Fruit fly (Drosophila melanogaster) whole organism, pupa: ENCODE measurements around the gene eIF3h.

Experiments
- CG10348 ChIP-seq: fragments of 200-800 bp; sonication (Bioruptor generic); IDR thresholded peaks from 2 replicates; pipeline ENCODE4 v1.3.6; 2022; ENCODE audit warnings: missing biosample characterization, missing genetic modification characterization
- CG12605 ChIP-seq: fragments of 200-800 bp; sonication (Bioruptor generic); IDR thresholded peaks from 2 replicates; pipeline ENCODE4 v1.3.6; 2022; ENCODE audit warnings: missing biosample characterization, missing genetic modification characterization
- CG13204 ChIP-seq: fragments of 200-800 bp; sonication (Bioruptor generic); optimal IDR thresholded peaks from 2 replicates; lab custom pipeline; 2018; ENCODE audit warnings: missing biosample characterization, mild to moderate bottlenecking, missing genetic modification characterization, moderate library complexity
- CG14655 ChIP-seq: fragments of 200-800 bp; sonication (Bioruptor generic); optimal IDR thresholded peaks from 3 replicates; lab custom pipeline; 2017; ENCODE audit warnings: mild to moderate bottlenecking, missing biosample characterization, missing genetic modification reagents, missing genetic modification characterization
- CG15710 ChIP-seq: fragments of 200-800 bp; sonication (Bioruptor generic); optimal IDR thresholded peaks from 2 replicates; lab custom pipeline; 2018; ENCODE audit warnings: missing biosample characterization, mild to moderate bottlenecking, missing genetic modification characterization, moderate library complexity
- CG17806 ChIP-seq: fragments of 200-800 bp; sonication (Bioruptor generic); optimal IDR thresholded peaks from 2 replicates; lab custom pipeline; 2018; ENCODE audit warnings: missing biosample characterization, mild to moderate bottlenecking, missing genetic modification characterization, moderate library complexity
- CG32121 ChIP-seq: fragments of 200-800 bp; sonication (Bioruptor generic); IDR thresholded peaks from 2 replicates; pipeline ENCODE4 v1.3.6; 2022; ENCODE audit warnings: missing biosample characterization, missing genetic modification characterization
- CG34367 ChIP-seq: fragments of 200-800 bp; sonication (Bioruptor generic); optimal IDR thresholded peaks from 2 replicates; lab custom pipeline; 2018; ENCODE audit warnings: missing biosample characterization, mild to moderate bottlenecking, missing genetic modification characterization
- CG4496 ChIP-seq: fragments of 200-800 bp; sonication (Bioruptor generic); IDR thresholded peaks from 3 replicates; pipeline ENCODE4 v1.3.6; 2022; ENCODE audit warnings: missing biosample characterization, missing genetic modification characterization
- CG8159 ChIP-seq: fragments of 200-800 bp; sonication (Bioruptor generic); optimal IDR thresholded peaks from 3 replicates; lab custom pipeline; 2018; ENCODE audit warnings: missing biosample characterization, mild to moderate bottlenecking, missing genetic modification characterization, moderate library complexity
- CG8301 ChIP-seq: fragments of 200-800 bp; sonication (Bioruptor generic); optimal IDR thresholded peaks from 2 replicates; lab custom pipeline; 2018; ENCODE audit warnings: missing biosample characterization, mild to moderate bottlenecking, missing genetic modification characterization
- CG9948 ChIP-seq: fragments of 200-800 bp; sonication (Bioruptor generic); optimal IDR thresholded peaks from 2 replicates; lab custom pipeline; 2018; ENCODE audit warnings: missing biosample characterization, mild to moderate bottlenecking, missing genetic modification characterization, moderate library complexity
- D1 ChIP-seq: fragments of 200-800 bp; sonication (Bioruptor generic); optimal IDR thresholded peaks from 2 replicates; lab custom pipeline; 2018; ENCODE audit warnings: missing biosample characterization, mild to moderate bottlenecking, missing genetic modification characterization, moderate library complexity
- EcR ChIP-seq: fragments of 200-800 bp; sonication (Bioruptor generic); optimal IDR thresholded peaks from 3 replicates; lab custom pipeline; 2019; ENCODE audit warnings: missing biosample characterization, missing genetic modification characterization, mild to moderate bottlenecking, moderate library complexity, missing genetic modification reagents
- Ets98B ChIP-seq: fragments of 200-800 bp; sonication (Bioruptor generic); IDR thresholded peaks from 2 replicates; pipeline ENCODE4 v1.3.6; 2022; ENCODE audit warnings: missing biosample characterization, missing genetic modification characterization
- Pif1A ChIP-seq: fragments of 200-800 bp; sonication (Bioruptor generic); optimal IDR thresholded peaks from 3 replicates; lab custom pipeline; 2016; ENCODE audit warnings: missing biosample characterization, missing genetic modification characterization
- Pif1B ChIP-seq: fragments of 200-800 bp; sonication (Bioruptor generic); optimal IDR thresholded peaks from 3 replicates; lab custom pipeline; 2016; ENCODE audit warnings: missing biosample characterization, missing genetic modification characterization
- Snoo ChIP-seq: fragments of 200-800 bp; sonication (Bioruptor generic); optimal IDR thresholded peaks from 3 replicates; lab custom pipeline; 2017; ENCODE audit warnings: missing biosample characterization, mild to moderate bottlenecking, missing genetic modification characterization, inconsistent platforms
- fd96Ca ChIP-seq: fragments of 200-800 bp; sonication (Bioruptor generic); IDR thresholded peaks from 3 replicates; pipeline ENCODE4 v1.3.6; 2022; ENCODE audit warnings: missing biosample characterization, missing genetic modification characterization
- gl ChIP-seq: fragments of 200-800 bp; sonication (Bioruptor generic); optimal IDR thresholded peaks from 2 replicates; lab custom pipeline; 2018; ENCODE audit warnings: missing biosample characterization, mild to moderate bottlenecking, missing genetic modification characterization
- rn ChIP-seq: fragments of 200-800 bp; sonication (Bioruptor generic); IDR thresholded peaks from 2 replicates; pipeline ENCODE4 v1.3.6; 2022; ENCODE audit warnings: missing biosample characterization, missing genetic modification characterization

The eIF3h gene

DNA sequence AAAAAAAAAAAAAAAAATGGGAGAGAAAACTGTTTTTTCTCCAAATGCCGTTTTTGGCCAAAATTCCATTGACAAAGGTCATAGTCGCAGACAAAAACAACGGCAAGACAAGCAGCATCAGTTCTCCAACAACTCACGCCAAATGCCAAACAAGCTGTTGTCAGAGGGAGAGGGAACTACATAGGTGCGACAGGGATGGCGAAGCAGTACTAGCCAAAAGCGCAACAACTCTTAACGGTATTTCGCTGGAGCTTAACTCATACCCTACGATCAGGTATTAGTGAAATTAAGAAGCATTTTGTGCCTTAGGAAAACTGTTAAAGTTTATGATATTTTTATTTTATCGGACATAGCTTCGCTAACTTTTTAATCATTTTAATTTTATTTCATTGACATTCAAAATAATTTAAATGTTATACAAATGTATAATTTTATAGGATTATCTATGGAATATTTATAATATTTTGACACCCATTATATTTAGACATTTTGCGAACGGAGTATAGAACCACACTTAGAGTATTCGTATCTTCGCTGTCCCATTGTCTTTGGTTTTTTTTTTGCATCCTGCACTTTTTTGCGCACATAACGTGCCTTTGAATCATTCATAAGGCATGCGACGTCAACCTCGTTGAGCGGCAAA is 27.5 kb upstream of the eIF3h start:
- peak; percentile 66 for TF ChIP-seq Ets98B (GFP tag; lab: Robert Waterston, UW)
- no peak for TF ChIP-seq Snoo (tag; lab: Kevin White, UChicago)
- peak; percentile 67 for TF ChIP-seq Pif1A (GFP tag; lab: Kevin White, UChicago)
- peak; percentile 95 for TF ChIP-seq CG14655 (GFP tag; lab: Kevin White, UChicago)
- TF ChIP-seq CG15710 (tag; lab: Kevin White, UChicago) = peak; percentile 87
- no peak for TF ChIP-seq CG10348
- peak; percentile 76; the same call in 1 of the 2 replicates for TF ChIP-seq CG12605 (GFP tag; lab: Robert Waterston, UW)
- TF ChIP-seq CG13204 = peak; percentile 48
- TF ChIP-seq gl (tag; lab: Kevin White, UChicago) = peak; percentile 37
- peak; percentile 85 for TF ChIP-seq CG17806 (tag; lab: Kevin White, UChicago)
- TF ChIP-seq CG32121 = peak; percentile 90
- TF ChIP-seq D1 (tag; lab: Kevin White, UChicago) = peak; percentile 85
- TF ChIP-seq CG4496 (GFP tag; lab: Robert Waterston, UW) = peak; percentile 70; the same call in 1 of the 3 replicates
- TF ChIP-seq EcR (GFP tag; lab: Kevin White, UChicago) = peak; percentile 62
- peak; percentile 70; the same call in 2 of the 3 replicates for TF ChIP-seq fd96Ca (GFP tag; lab: Robert Waterston, UW)
- peak; percentile 87 for TF ChIP-seq CG9948 (tag; lab: Kevin White, UChicago)
- peak; percentile 80 for TF ChIP-seq CG34367 (tag; lab: Kevin White, UChicago)
- no peak; the same call in none of the 2 replicates for TF ChIP-seq rn (GFP tag; lab: Robert Waterston, UW)
- peak; percentile 92 for TF ChIP-seq CG8301 (tag; lab: Kevin White, UChicago)
- TF ChIP-seq CG8159 (tag; lab: Kevin White, UChicago) = peak; percentile 93
- TF ChIP-seq Pif1B (GFP tag; lab: Kevin White, UChicago) = peak; percentile 73

DNA sequence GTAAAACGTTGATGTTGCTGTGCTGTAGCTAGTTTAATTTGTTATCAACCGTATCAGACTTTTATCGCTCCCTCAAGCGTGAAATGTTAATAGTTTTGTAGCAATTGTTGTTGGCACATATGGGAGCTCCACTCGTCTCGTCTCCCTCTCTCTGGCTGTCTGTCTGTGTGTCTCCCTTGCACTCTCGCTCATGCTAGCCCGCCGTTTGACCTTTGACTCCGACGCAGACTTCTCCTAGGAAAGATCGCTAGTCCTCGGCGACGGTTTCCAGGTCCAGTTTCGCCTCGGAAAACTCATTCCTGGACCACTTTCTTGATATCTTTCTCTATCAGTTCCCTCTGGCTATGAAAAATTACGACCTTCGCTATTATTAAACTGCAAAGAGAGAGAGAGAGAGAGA is 26.3 kb upstream of the eIF3h start:
- TF ChIP-seq Pif1B (GFP tag; lab: Kevin White, UChicago) (no peak), CG8159 (tag; lab: Kevin White, UChicago) (no peak), CG13204 (no peak), CG12605 (GFP tag; lab: Robert Waterston, UW) (no peak), Pif1A (GFP tag; lab: Kevin White, UChicago) (no peak), D1 (tag; lab: Kevin White, UChicago) (no peak), CG9948 (tag; lab: Kevin White, UChicago) (no peak), CG14655 (GFP tag; lab: Kevin White, UChicago) (no peak), CG17806 (tag; lab: Kevin White, UChicago) (no peak), Ets98B (GFP tag; lab: Robert Waterston, UW) (no peak), CG8301 (tag; lab: Kevin White, UChicago) (no peak), CG10348 (no peak), Snoo (tag; lab: Kevin White, UChicago) (no peak), CG32121 (no peak), CG4496 (GFP tag; lab: Robert Waterston, UW) (no peak)
- TF ChIP-seq, all 21 proteins: peak for 0

DNA sequence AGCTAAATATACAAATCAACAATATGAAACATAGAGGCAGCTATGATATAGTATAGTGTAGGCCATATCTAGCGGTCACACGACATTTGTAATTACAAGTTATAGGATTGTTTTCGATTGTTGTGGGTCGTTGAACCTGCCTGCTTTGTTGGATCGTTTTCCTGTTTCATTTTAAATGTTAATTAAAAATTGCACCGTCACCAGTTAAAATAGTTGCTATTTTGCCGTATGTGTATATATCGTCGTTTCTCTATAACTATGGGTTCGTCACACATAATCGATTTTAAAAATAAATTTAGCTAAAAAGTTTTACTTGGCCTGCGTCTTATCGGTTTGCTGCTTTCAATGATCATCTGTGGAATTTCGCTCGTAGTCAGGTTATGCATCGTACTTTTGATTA is 19.5 kb upstream of the eIF3h start:
- TF ChIP-seq fd96Ca (GFP tag; lab: Robert Waterston, UW) (no peak), EcR (GFP tag; lab: Kevin White, UChicago) (peak; percentile 34), CG8301 (tag; lab: Kevin White, UChicago) (no peak)

dm6 chr2L:5070797-5071579 is 18.1 kb upstream of the eIF3h start, which contains the start of gene RpL37A:
TSS of gene RpL37A (plus strand) at chr2L:5070957.
- TF ChIP-seq Snoo (tag; lab: Kevin White, UChicago) = peak; percentile 83
- TF ChIP-seq CG8159 (tag; lab: Kevin White, UChicago) = peak; percentile 91
- TF ChIP-seq CG32121 = no peak; the same call in 1 of the 2 replicates
- peak; percentile 62 for TF ChIP-seq gl (tag; lab: Kevin White, UChicago)
- peak; percentile 60 for TF ChIP-seq Ets98B (GFP tag; lab: Robert Waterston, UW)
- no peak for TF ChIP-seq CG9948 (tag; lab: Kevin White, UChicago)
- TF ChIP-seq EcR (GFP tag; lab: Kevin White, UChicago) = no peak
- no peak for TF ChIP-seq CG14655 (GFP tag; lab: Kevin White, UChicago)
- TF ChIP-seq CG13204 = no peak
- TF ChIP-seq CG34367 (tag; lab: Kevin White, UChicago) = peak; percentile 59
- TF ChIP-seq Pif1B (GFP tag; lab: Kevin White, UChicago) = no peak
- TF ChIP-seq CG15710 (tag; lab: Kevin White, UChicago) = peak; percentile 16
- TF ChIP-seq rn (GFP tag; lab: Robert Waterston, UW) = no peak
- TF ChIP-seq CG10348 = no peak
- TF ChIP-seq Pif1A (GFP tag; lab: Kevin White, UChicago) = peak; percentile 74
- TF ChIP-seq fd96Ca (GFP tag; lab: Robert Waterston, UW) = no peak; the same call in 2 of the 3 replicates
- TF ChIP-seq CG12605 (GFP tag; lab: Robert Waterston, UW) = peak; percentile 58
- peak; percentile 84 for TF ChIP-seq CG4496 (GFP tag; lab: Robert Waterston, UW)
- TF ChIP-seq D1 (tag; lab: Kevin White, UChicago) = peak; percentile 50
- peak; percentile 32 for TF ChIP-seq CG17806 (tag; lab: Kevin White, UChicago)
- no peak for TF ChIP-seq CG8301 (tag; lab: Kevin White, UChicago)

DNA sequence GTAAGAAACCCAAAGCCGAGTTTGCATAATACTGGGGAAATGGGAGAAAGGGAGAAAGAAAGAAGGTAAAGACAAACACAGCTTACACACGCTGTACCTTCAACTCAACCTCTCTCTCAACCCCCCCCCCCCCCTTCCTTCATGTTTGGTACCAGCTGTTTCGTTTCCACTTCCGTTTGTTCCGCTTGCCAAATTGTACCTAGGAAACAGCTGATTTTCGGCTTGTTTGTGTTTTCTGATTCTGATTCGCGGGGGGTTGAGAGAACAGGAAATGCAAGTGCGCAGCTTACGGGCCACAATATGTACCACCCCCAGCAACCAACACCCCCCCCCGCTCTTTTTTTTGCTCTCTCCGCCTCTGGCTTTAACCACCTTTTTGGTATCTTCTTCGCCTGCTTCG is 11.0 kb upstream of the eIF3h start:
- no peak for TF ChIP-seq CG12605 (GFP tag; lab: Robert Waterston, UW)
- TF ChIP-seq gl (tag; lab: Kevin White, UChicago) = no peak
- TF ChIP-seq Pif1A (GFP tag; lab: Kevin White, UChicago) = no peak
- no peak for TF ChIP-seq CG13204
- TF ChIP-seq CG4496 (GFP tag; lab: Robert Waterston, UW) = no peak
- no peak for TF ChIP-seq fd96Ca (GFP tag; lab: Robert Waterston, UW)
- no peak for TF ChIP-seq CG8301 (tag; lab: Kevin White, UChicago)
- no peak for TF ChIP-seq CG34367 (tag; lab: Kevin White, UChicago)
- TF ChIP-seq CG10348 = no peak
- no peak for TF ChIP-seq CG9948 (tag; lab: Kevin White, UChicago)
- TF ChIP-seq D1 (tag; lab: Kevin White, UChicago) = no peak
- TF ChIP-seq CG14655 (GFP tag; lab: Kevin White, UChicago) = no peak
- no peak for TF ChIP-seq CG32121
- TF ChIP-seq Ets98B (GFP tag; lab: Robert Waterston, UW) = no peak
- no peak for TF ChIP-seq Pif1B (GFP tag; lab: Kevin White, UChicago)
- TF ChIP-seq CG17806 (tag; lab: Kevin White, UChicago) = no peak
- TF ChIP-seq EcR (GFP tag; lab: Kevin White, UChicago) = no peak
- TF ChIP-seq rn (GFP tag; lab: Robert Waterston, UW) = no peak
